Worm (Caenorhabditis elegans): ENCODE data around the gene C18B12.4.

Gene C18B12.4

ce11 chrX:15070137-15070536, 29.7 kb upstream of the C18B12.4 start:
- TF ChIP-seq unc-39 (tag; optimal IDR thresholded peaks at IDR 0.05) (no peak), nhr-12 (tag; optimal IDR thresholded peaks at IDR 0.05) (no peak), sem-2 (GFP tag; optimal IDR thresholded peaks at IDR 0.05) (no peak), zip-8 (tag; optimal IDR thresholded peaks at IDR 0.05) (no peak), nhr-237 (tag; optimal IDR thresholded peaks at IDR 0.05) (no peak), snpc-4 (tag; optimal IDR thresholded peaks at IDR 0.05) (no peak), lin-32 (GFP tag; optimal IDR thresholded peaks at IDR 0.05) (no peak), mep-1 (tag; optimal IDR thresholded peaks at IDR 0.05) (no peak), bed-3 (GFP tag; optimal IDR thresholded peaks at IDR 0.05) (no peak), blmp-1 (tag; optimal IDR thresholded peaks at IDR 0.05) (no peak), ceh-39 (tag; optimal IDR thresholded peaks at IDR 0.05) (no peak), ces-1 (GFP tag; optimal IDR thresholded peaks at IDR 0.05) (no peak), ceh-83 (GFP tag; optimal IDR thresholded peaks at IDR 0.05) (no peak), lin-13 (tag; optimal IDR thresholded peaks at IDR 0.05) (no peak), ztf-11 (tag; optimal IDR thresholded peaks at IDR 0.05) (no peak), mab-5 (tag; optimal IDR thresholded peaks at IDR 0.05) (no peak), sptf-1 (tag; optimal IDR thresholded peaks at IDR 0.05) (no peak), pha-4 (tag; optimal IDR thresholded peaks at IDR 0.05) (no peak), unc-62 (GFP tag; optimal IDR thresholded peaks at IDR 0.05) (no peak), nhr-76 (tag; optimal IDR thresholded peaks at IDR 0.05) (no peak)

- TF ChIP-seq unc-39 (tag; optimal IDR thresholded peaks at IDR 0.05) (no peak), unc-62 (GFP tag; optimal IDR thresholded peaks at IDR 0.05) (no peak), ceh-43 (GFP tag; optimal IDR thresholded peaks at IDR 0.05) (no peak), mls-2 (tag; optimal IDR thresholded peaks at IDR 0.05) (no peak), zip-8 (tag; optimal IDR thresholded peaks at IDR 0.05) (no peak), ham-2 (GFP tag; optimal IDR thresholded peaks at IDR 0.05) (no peak), snpc-4 (tag; optimal IDR thresholded peaks at IDR 0.05) (no peak), sptf-1 (tag; optimal IDR thresholded peaks at IDR 0.05) (no peak), lin-32 (GFP tag; optimal IDR thresholded peaks at IDR 0.05) (no peak), lin-13 (tag; optimal IDR thresholded peaks at IDR 0.05) (no peak), nhr-2 (tag; optimal IDR thresholded peaks at IDR 0.05) (no peak), elt-3 (tag; optimal IDR thresholded peaks at IDR 0.05) (no peak), ceh-83 (GFP tag; optimal IDR thresholded peaks at IDR 0.05) (no peak), blmp-1 (tag; optimal IDR thresholded peaks at IDR 0.05) (no peak), pha-4 (tag; optimal IDR thresholded peaks at IDR 0.05) (no peak)
Observed at ce11 chrX:15069242-15069641, 28.8 kb upstream of the C18B12.4 start, which contains the start of gene mam-6. Gene mam-6, minus strand, starts transcription at chrX:15069342.

ce11 chrX:15060303-15060702, 19.9 kb upstream of the C18B12.4 start, which contains the start of gene fbxa-96:
Gene fbxa-96, minus strand, starts transcription at chrX:15060403.
- TF ChIP-seq unc-62 (GFP tag; optimal IDR thresholded peaks at IDR 0.05) (no peak), lin-32 (GFP tag; optimal IDR thresholded peaks at IDR 0.05) (no peak), blmp-1 (tag; optimal IDR thresholded peaks at IDR 0.05) (no peak), ztf-11 (tag; optimal IDR thresholded peaks at IDR 0.05) (no peak), elt-3 (tag; optimal IDR thresholded peaks at IDR 0.05) (no peak), pha-4 (tag; optimal IDR thresholded peaks at IDR 0.05) (no peak), ceh-83 (GFP tag; optimal IDR thresholded peaks at IDR 0.05) (no peak), nhr-237 (tag; optimal IDR thresholded peaks at IDR 0.05) (no peak), mls-2 (tag; optimal IDR thresholded peaks at IDR 0.05) (no peak), lsy-2 (tag; optimal IDR thresholded peaks at IDR 0.05) (no peak), flh-1 (GFP tag; optimal IDR thresholded peaks at IDR 0.05) (no peak), nhr-2 (tag; optimal IDR thresholded peaks at IDR 0.05) (no peak), lin-13 (tag; optimal IDR thresholded peaks at IDR 0.05) (no peak), ham-2 (GFP tag; optimal IDR thresholded peaks at IDR 0.05) (no peak)

ce11 chrX:15057900-15058299, 17.5 kb upstream of the C18B12.4 start:
- TF ChIP-seq ces-1 (GFP tag; optimal IDR thresholded peaks at IDR 0.05) (no peak), ztf-11 (tag; optimal IDR thresholded peaks at IDR 0.05) (no peak), mep-1 (tag; optimal IDR thresholded peaks at IDR 0.05) (no peak), ceh-39 (tag; optimal IDR thresholded peaks at IDR 0.05) (no peak)

ce11 chrX:15056737-15057136, 16.3 kb upstream of the C18B12.4 start, which contains the start of gene H03G16.5:
Gene H03G16.5, minus strand, starts transcription at chrX:15056837.
- no peak for TF ChIP-seq ztf-11 (tag; optimal IDR thresholded peaks at IDR 0.05)
- no peak for TF ChIP-seq ham-2 (GFP tag; optimal IDR thresholded peaks at IDR 0.05)
- TF ChIP-seq M03D4.4 (tag; optimal IDR thresholded peaks at IDR 0.05) = no peak
- no peak for TF ChIP-seq mab-5 (tag; optimal IDR thresholded peaks at IDR 0.05)
- TF ChIP-seq ceh-39 (tag; optimal IDR thresholded peaks at IDR 0.05) = no peak
- TF ChIP-seq elt-1 (tag; optimal IDR thresholded peaks at IDR 0.05; ENCODE audit: borderline replicate concordance, insufficient read depth) = no peak
- TF ChIP-seq bed-3 (GFP tag; optimal IDR thresholded peaks at IDR 0.05) = no peak
- no peak for TF ChIP-seq ceh-43 (GFP tag; optimal IDR thresholded peaks at IDR 0.05)
- no peak for TF ChIP-seq ceh-83 (GFP tag; optimal IDR thresholded peaks at IDR 0.05)

Measured in whole organism, mixed stage, embryonic.